Fruit fly (Drosophila melanogaster): ENCODE results near the gene CG13081.

The CG13081 gene

dm6 chr2L:19540307-19540706, at the start of gene CG13081:
Gene CG13081 (plus strand): TSS chr2L:19540607.
- TF ChIP-seq CTCF (optimal IDR thresholded peaks at IDR 0.05) (no peak), CG8478 (optimal IDR thresholded peaks at IDR 0.05) (no peak)

dm6 chr2L:19492934-19493686, 47.3 kb upstream of the CG13081 start, which contains the start of the genes swm and Ctu2:
Gene swm (plus strand): TSS chr2L:19493251.
Gene Ctu2 (minus strand): TSS chr2L:19493253.
- TF ChIP-seq CTCF (optimal IDR thresholded peaks at IDR 0.05) (no peak), CG8478 (optimal IDR thresholded peaks at IDR 0.05) (no peak)

- TF ChIP-seq CTCF (optimal IDR thresholded peaks at IDR 0.05) (no peak), CG8478 (optimal IDR thresholded peaks at IDR 0.05) (no peak)
Measured at dm6 chr2L:19497983-19498382, 42.4 kb upstream of the CG13081 start, which contains the start of gene Top3alpha. Gene Top3alpha (plus strand): TSS chr2L:19498168.

DNA sequence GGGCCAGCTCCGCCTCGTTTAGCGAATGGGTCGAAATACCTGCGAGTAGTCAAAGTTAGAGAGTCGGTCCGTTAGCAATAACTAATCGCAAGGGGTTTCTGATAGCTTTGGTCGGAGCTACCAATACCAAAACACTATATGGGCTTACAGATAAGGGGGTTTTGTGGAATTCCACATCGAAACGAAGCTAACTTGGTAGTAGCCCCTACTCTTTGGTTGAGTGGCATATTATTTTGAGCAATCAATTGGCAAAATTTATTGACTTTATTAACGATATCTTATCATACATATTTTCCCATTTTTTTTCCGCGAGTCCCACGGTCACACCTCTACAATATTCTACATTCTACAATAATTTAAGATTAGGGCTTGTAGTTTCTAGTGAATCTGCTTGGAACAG, 34.1 kb upstream of the CG13081 start:
- TF ChIP-seq CTCF (optimal IDR thresholded peaks at IDR 0.05) = no peak
- TF ChIP-seq CG8478 (optimal IDR thresholded peaks at IDR 0.05) = no peak

- TF ChIP-seq CTCF (optimal IDR thresholded peaks at IDR 0.05) (peak in 1 of 2 experiments; percentile 27), CG8478 (optimal IDR thresholded peaks at IDR 0.05) (no peak)
Measured at dm6 chr2L:19508361-19508918, 32.0 kb upstream of the CG13081 start, which contains the start of gene cyst. Gene cyst (minus strand): TSS chr2L:19508764.

DNA sequence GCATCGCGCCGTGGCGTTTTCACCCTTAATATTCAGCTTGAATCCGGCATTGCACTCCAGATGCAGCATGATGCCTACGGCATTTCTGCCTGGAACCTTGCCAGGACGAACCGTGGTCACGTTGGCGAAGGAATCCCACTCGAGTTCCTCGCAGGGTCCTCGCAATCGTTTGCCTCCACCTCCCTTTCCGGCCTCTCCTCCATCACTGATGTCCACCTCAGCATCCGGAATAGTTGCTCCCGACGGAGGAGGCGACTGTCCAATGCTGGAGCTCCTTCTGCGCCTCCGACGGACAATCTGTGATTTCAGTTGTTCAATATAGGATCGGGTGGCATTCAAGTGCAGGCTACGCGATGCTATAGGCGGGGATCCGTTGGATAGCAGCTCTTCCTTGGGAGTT, 28.2 kb upstream of the CG13081 start:
- TF ChIP-seq CG8478 (optimal IDR thresholded peaks at IDR 0.05) (no peak), CTCF (optimal IDR thresholded peaks at IDR 0.05) (no peak)

DNA sequence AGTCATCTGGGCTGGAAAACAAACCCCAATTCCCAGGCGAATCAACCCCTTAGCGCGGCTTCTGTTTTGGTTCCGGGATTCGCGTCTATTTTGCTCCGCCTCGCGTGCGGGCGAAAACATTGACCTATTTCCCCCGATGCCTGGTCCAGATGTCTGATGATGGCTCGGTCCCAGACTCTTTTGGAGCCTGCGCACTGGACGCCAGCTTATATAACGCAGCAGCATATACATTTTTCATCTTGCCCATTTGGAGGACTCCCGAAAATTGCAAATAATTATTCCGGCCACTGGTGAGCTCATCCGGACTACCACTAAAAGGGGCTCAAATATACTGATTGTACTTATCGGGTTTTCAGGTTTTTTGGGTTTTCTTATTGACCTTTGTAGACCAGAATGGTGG, 24.3 kb upstream of the CG13081 start:
- TF ChIP-seq CG8478 (optimal IDR thresholded peaks at IDR 0.05) (no peak), CTCF (optimal IDR thresholded peaks at IDR 0.05) (no peak)

DNA sequence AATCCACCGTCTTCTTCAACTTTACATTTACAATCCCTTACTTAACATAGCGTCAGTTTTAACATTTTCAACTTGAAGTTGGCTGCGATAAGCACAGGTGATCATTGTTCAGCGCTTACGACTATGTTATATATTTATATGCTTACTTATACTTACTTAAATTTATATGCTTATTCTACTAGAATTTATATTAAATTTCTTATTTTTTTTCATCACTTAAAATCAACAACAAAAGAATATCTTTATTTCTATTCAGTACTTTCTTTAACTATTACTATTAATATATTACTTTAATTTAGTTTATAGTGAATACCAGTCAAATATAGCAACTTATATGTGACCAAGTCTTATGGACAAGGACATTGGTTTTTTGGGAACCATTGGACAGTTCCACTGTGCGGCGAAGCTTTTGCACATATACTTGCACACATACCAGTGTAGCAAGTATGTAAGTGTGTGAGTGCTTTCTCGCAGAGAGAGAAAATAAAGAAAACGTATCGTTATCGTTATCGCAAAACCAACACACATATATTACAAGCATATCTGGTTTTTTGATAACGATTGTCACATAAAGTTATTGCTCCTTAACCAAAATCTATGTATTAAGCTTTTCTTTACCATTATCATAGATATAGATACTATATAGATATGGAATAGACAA, 23.1 kb upstream of the CG13081 start, which contains the start of gene Hasp:
Gene Hasp, minus strand, starts transcription at position 51 of the 661 bp plus-strand sequence.
- TF ChIP-seq CG8478 (optimal IDR thresholded peaks at IDR 0.05) = no peak
- TF ChIP-seq CTCF (optimal IDR thresholded peaks at IDR 0.05) = no peak

dm6 chr2L:19518636-19519086, 21.7 kb upstream of the CG13081 start, which contains the start of gene CG10132:
Gene CG10132 (plus strand): TSS chr2L:19518824.
- TF ChIP-seq CTCF (optimal IDR thresholded peaks at IDR 0.05) (no peak), CG8478 (optimal IDR thresholded peaks at IDR 0.05) (no peak)

DNA sequence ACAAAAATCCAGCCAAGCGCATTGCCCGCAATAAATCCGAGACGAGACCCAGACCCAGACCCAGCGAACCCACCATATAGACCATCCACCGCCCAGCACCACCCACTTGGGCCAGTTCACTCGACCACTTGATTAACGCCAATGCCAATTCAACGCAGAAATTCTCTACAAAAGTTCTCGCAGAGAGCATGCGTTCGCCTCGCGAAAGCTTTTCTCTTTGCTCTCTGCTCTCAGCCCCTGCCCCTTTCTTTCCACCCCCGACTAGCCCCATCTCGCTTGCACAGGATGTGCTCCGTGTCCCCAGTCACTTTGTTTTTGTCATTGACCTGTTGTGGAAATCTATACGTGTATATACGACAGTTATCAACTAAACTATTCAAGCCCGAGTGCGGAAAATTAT, 20.8 kb upstream of the CG13081 start:
- TF ChIP-seq CG8478 (optimal IDR thresholded peaks at IDR 0.05) = no peak
- no peak for TF ChIP-seq CTCF (optimal IDR thresholded peaks at IDR 0.05)

dm6 chr2L:19526316-19526715, 14.1 kb upstream of the CG13081 start, which contains the start of the genes Dpm1 and CG10137:
Gene Dpm1 (minus strand): TSS chr2L:19526368.
Gene CG10137 (plus strand): TSS chr2L:19526686.
- no peak for TF ChIP-seq CG8478 (optimal IDR thresholded peaks at IDR 0.05)
- TF ChIP-seq CTCF (optimal IDR thresholded peaks at IDR 0.05) = no peak

- no peak for TF ChIP-seq CTCF (optimal IDR thresholded peaks at IDR 0.05)
- no peak for TF ChIP-seq CG8478 (optimal IDR thresholded peaks at IDR 0.05)
Measured at dm6 chr2L:19526844-19527243, 13.6 kb upstream of the CG13081 start.

- TF ChIP-seq CG8478 (optimal IDR thresholded peaks at IDR 0.05) (no peak), CTCF (optimal IDR thresholded peaks at IDR 0.05) (no peak)
Measured at dm6 chr2L:19528308-19528707, 12.1 kb upstream of the CG13081 start.

- TF ChIP-seq CG8478 (optimal IDR thresholded peaks at IDR 0.05) (no peak), CTCF (optimal IDR thresholded peaks at IDR 0.05) (no peak)
Measured at dm6 chr2L:19530092-19530491, 10.3 kb upstream of the CG13081 start, which contains the start of gene CG10165. Gene CG10165 (minus strand): TSS chr2L:19530305.

- TF ChIP-seq CTCF (optimal IDR thresholded peaks at IDR 0.05) (no peak), CG8478 (optimal IDR thresholded peaks at IDR 0.05) (no peak)
Measured at dm6 chr2L:19533247-19533646, 7.2 kb upstream of the CG13081 start, which contains the start of gene CG33116. Gene CG33116 (plus strand): TSS chr2L:19533479.

Data from S2 (cell line).